Fruit fly (Drosophila melanogaster) whole organism, prepupa: Measurements from ENCODE around the gene CG3301.

Experiments used
- CG10631 ChIP-seq: fragments of 200-800 bp; sonication (Bioruptor generic); optimal IDR thresholded peaks from 2 replicates; lab custom pipeline; 2016; ENCODE audit warnings: missing biosample characterization, missing genetic modification characterization
- CG11762 ChIP-seq: fragments of 200-800 bp; sonication (Bioruptor generic); optimal IDR thresholded peaks from 3 replicates; lab custom pipeline; 2016; ENCODE audit warnings: missing biosample characterization, missing genetic modification characterization; ENCODE audit not compliant: insufficient read depth
- CG11902 ChIP-seq: fragments of 200-800 bp; sonication (Bioruptor generic); optimal IDR thresholded peaks from 3 replicates; lab custom pipeline; 2016; ENCODE audit warnings: missing biosample characterization, missing genetic modification characterization
- CG6163 ChIP-seq: fragments of 200-800 bp; sonication (Bioruptor generic); IDR thresholded peaks from 3 replicates; pipeline ENCODE4 v1.3.6; 2022; ENCODE audit warnings: missing biosample characterization, missing genetic modification characterization
- CG6792 ChIP-seq: fragments of 200-800 bp; sonication (Bioruptor generic); optimal IDR thresholded peaks from 3 replicates; lab custom pipeline; 2016; ENCODE audit warnings: missing biosample characterization, missing genetic modification characterization
- Eip78C ChIP-seq: fragments of 200-800 bp; sonication (Bioruptor generic); peaks from one replicate; lab custom pipeline; 2016; ENCODE audit warnings: missing biosample characterization, missing genetic modification characterization
- Ets96B ChIP-seq: fragments of 200-800 bp; optimal IDR thresholded peaks from 2 replicates; lab custom pipeline; 2019; ENCODE audit warnings: missing biosample characterization, mild to moderate bottlenecking, missing genetic modification characterization, moderate library complexity
- Hr39 ChIP-seq: fragments of 200-800 bp; sonication (Bioruptor generic); optimal IDR thresholded peaks from 2 replicates; lab custom pipeline; 2016; ENCODE audit warnings: missing biosample characterization, missing genetic modification characterization
- Lpt ChIP-seq: fragments of 200-800 bp; sonication (Bioruptor generic); optimal IDR thresholded peaks from 3 replicates; lab custom pipeline; 2016; ENCODE audit warnings: missing biosample characterization, missing genetic modification characterization
- lz ChIP-seq: fragments of 200-800 bp; sonication (Bioruptor generic); optimal IDR thresholded peaks from 3 replicates; lab custom pipeline; 2016; ENCODE audit warnings: missing biosample characterization, missing genetic modification characterization
- net ChIP-seq: fragments of 200-800 bp; sonication (Bioruptor generic); optimal IDR thresholded peaks from 3 replicates; lab custom pipeline; 2016; ENCODE audit warnings: missing biosample characterization, missing genetic modification characterization
- salr ChIP-seq, 2 experiments: fragments of 200-800 bp; sonication (Bioruptor generic); optimal IDR thresholded peaks; 3 replicates each; lab custom pipeline; 2016 to 2018; ENCODE audit warnings: missing biosample characterization in 2 of 2, missing genetic modification characterization in 2 of 2, mild to moderate bottlenecking in 1 of 2
- svp ChIP-seq: fragments of 200-800 bp; sonication (Bioruptor generic); peaks from one replicate; lab custom pipeline; 2016; ENCODE audit warnings: missing biosample characterization, missing genetic modification characterization

DNA sequence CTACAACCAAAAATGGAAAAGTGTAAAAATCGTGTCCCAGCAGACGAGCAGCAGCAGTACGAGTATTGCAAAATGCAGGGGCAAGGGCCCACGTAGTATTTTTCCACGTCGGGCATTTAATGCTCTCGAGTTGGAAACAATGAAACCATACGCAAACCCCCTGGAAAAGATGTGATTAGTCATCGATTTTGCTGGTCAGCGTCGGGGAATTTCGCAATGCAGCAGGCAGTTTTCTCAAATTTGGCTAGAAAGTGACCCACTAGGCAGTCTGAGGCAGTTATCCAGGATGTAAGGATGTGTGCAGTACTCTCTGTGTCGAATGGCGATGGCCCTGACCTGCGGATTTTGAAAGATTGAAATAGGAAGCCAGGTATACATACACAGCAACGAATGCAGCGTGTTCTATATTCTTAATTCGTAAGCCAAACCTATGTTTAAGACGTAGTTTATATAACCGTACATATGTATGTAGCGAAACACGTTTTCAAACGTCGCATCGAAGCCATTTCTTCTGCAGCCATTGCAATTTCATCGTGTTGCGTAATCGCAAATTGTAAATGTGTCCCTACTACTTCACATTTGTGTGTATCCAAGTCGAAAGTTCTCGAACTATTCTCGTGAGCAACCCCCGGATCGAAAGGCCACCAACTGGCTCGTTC, 20.8 kb upstream of the CG3301 start:
- TF ChIP-seq lz (GFP tag; lab: Kevin White, UChicago) (no peak), svp (no peak), net (GFP tag; lab: Kevin White, UChicago) (no peak), Hr39 (GFP tag; lab: Kevin White, UChicago) (no peak), salr (GFP tag; optimal IDR thresholded peaks at IDR 0.05; lab: Kevin White, UChicago) (no peak), CG10631 (GFP tag; lab: Kevin White, UChicago) (no peak), Eip78C (GFP tag; lab: Kevin White, UChicago) (no peak), CG6792 (GFP tag; lab: Kevin White, UChicago) (no peak), CG6163 (GFP tag; lab: Robert Waterston, UW) (no peak), Ets96B (no peak), CG11762 (GFP tag; lab: Kevin White, UChicago) (no peak), Lpt (GFP tag; lab: Kevin White, UChicago) (no peak), CG11902 (GFP tag; lab: Kevin White, UChicago) (no peak)
